Worm (Caenorhabditis elegans) whole organism, midembryonic: Measurements from ENCODE around the gene R07G3.8.

ENCODE experiments used
- T22C8.4 ChIP-seq: fragments of 200-800 bp; sonication (Bioruptor generic); IDR thresholded peaks from 2 replicates; pipeline ENCODE4 v1.3.6; 2022; ENCODE audit warnings: missing genetic modification characterization, missing compliant biosample characterization
- cog-1 ChIP-seq: sonication (generic microtip); optimal IDR thresholded peaks from 2 replicates; lab custom pipeline; 2016; ENCODE audit warnings: missing genetic modification characterization, missing compliant biosample characterization
- flt-1 ChIP-seq: fragments of 200-800 bp; sonication (Bioruptor generic); IDR thresholded peaks from 2 replicates; pipeline ENCODE4 v1.3.6; 2022; ENCODE audit warnings: missing genetic modification characterization, missing compliant biosample characterization
- klf-2 ChIP-seq: fragments of 200-800 bp; sonication (Bioruptor generic); conservative IDR thresholded peaks from 2 replicates; pipeline ENCODE4 v1.3.6; 2022; ENCODE audit warnings: missing genetic modification reagents, missing genetic modification characterization, missing compliant biosample characterization
- med-1 ChIP-seq: sonication (generic microtip); optimal IDR thresholded peaks from 2 replicates; lab custom pipeline; 2017; ENCODE audit warnings: missing genetic modification characterization, mild to moderate bottlenecking, missing compliant biosample characterization, antibody characterized with exemption, missing genetic modification reagents; ENCODE audit not compliant: insufficient read depth
- ref-1 ChIP-seq: fragments of 200-800 bp; sonication (Bioruptor generic); conservative IDR thresholded peaks from 2 replicates; pipeline ENCODE4 v1.3.6; 2022; ENCODE audit warnings: missing genetic modification reagents, missing genetic modification characterization, missing compliant biosample characterization
- tab-1 ChIP-seq: fragments of 200-800 bp; sonication (Bioruptor generic); IDR thresholded peaks from 2 replicates; pipeline ENCODE4 v1.3.6; 2022; ENCODE audit warnings: missing genetic modification characterization, missing compliant biosample characterization
- ztf-23 ChIP-seq: fragments of 200-800 bp; sonication (Bioruptor generic); IDR thresholded peaks from 2 replicates; pipeline ENCODE4 v1.3.6; 2022; ENCODE audit warnings: missing genetic modification reagents, missing genetic modification characterization, missing compliant biosample characterization
- ztf-29 ChIP-seq: fragments of 200-800 bp; sonication (Bioruptor generic); IDR thresholded peaks from 2 replicates; pipeline ENCODE4 v1.3.6; 2022; ENCODE audit warnings: missing genetic modification reagents, missing genetic modification characterization, missing compliant biosample characterization

DNA sequence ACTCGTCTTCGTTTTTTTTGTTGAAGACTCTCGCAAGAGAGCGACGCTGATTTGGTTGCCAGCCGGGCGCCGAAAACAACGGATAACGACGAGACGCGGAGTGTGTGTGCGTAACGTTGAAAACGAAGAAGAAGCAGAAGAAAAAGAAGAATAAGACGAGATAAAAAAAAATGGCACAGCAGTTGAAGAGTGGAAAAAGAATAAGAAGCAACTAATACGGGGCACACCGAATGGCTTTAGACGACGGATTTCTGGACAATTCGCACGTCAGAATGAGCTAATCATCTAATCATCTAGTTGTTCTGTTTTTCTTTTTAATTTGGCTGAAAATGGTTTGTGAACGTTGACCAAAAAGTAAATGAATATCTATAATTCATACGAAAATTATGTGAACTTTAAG is 16.6 kb upstream of the R07G3.8 start:
- TF ChIP-seq ref-1 = no peak
- TF ChIP-seq ztf-29 = no peak
- TF ChIP-seq tab-1 (GFP tag; lab: Robert Waterston, UW) = no peak
- TF ChIP-seq med-1 (GFP tag; lab: Kevin White, UChicago) = no peak
- TF ChIP-seq T22C8.4 (GFP tag; lab: Robert Waterston, UW) = no peak
- no peak for TF ChIP-seq klf-2 (GFP tag; lab: Robert Waterston, UW)
- no peak for TF ChIP-seq flt-1 (GFP tag; lab: Robert Waterston, UW)
- no peak for TF ChIP-seq ztf-23 (GFP tag; lab: Robert Waterston, UW)
- no peak for TF ChIP-seq cog-1
